Worm (Caenorhabditis elegans): ENCODE data around the gene mmab-1.
A peak's percentile ranks its signal among the peaks of the same experiment; 100 is the strongest.

Gene mmab-1

ce11 chrIII:4917960-4918712 is 3.8 kb downstream of the mmab-1 start, which contains the start of gene rpb-8:
TSS of gene rpb-8 (minus strand) at chrIII:4918008.
- TF ChIP-seq nhr-76 (tag; optimal IDR thresholded peaks at IDR 0.05): no peak
- no peak for TF ChIP-seq jun-1 (tag; optimal IDR thresholded peaks at IDR 0.05)
- TF ChIP-seq ces-1 (GFP tag; optimal IDR thresholded peaks at IDR 0.05): no peak
- peak; percentile 20 for TF ChIP-seq nhr-77 (tag; optimal IDR thresholded peaks at IDR 0.05)
- TF ChIP-seq alr-1 (tag; optimal IDR thresholded peaks at IDR 0.05; ENCODE audit: borderline replicate concordance): no peak
- no peak for TF ChIP-seq unc-86 (tag; optimal IDR thresholded peaks at IDR 0.05)
- TF ChIP-seq sptf-1 (tag; optimal IDR thresholded peaks at IDR 0.05): no peak
- TF ChIP-seq egl-13 (tag; optimal IDR thresholded peaks at IDR 0.05): no peak
- TF ChIP-seq tbx-2 (tag; optimal IDR thresholded peaks at IDR 0.05): peak; percentile 38
- TF ChIP-seq ztf-4 (tag; optimal IDR thresholded peaks at IDR 0.05): peak; percentile 7
- no peak for TF ChIP-seq nhr-11 (tag; optimal IDR thresholded peaks at IDR 0.05)
- peak; percentile 77 for TF ChIP-seq blmp-1 (tag; optimal IDR thresholded peaks at IDR 0.05)
- TF ChIP-seq ama-1 (optimal IDR thresholded peaks at IDR 0.05): no peak
- TF ChIP-seq ceh-90 (tag; optimal IDR thresholded peaks at IDR 0.05): peak; percentile 27
- TF ChIP-seq C04F5.9 (tag; optimal IDR thresholded peaks at IDR 0.05): no peak
- TF ChIP-seq isw-1 (GFP tag; IDR thresholded peaks at IDR 0.05): peak; percentile 2; the same call in 1 of the 2 replicates
- TF ChIP-seq nhr-90 (tag; optimal IDR thresholded peaks at IDR 0.05; ENCODE audit: poor library complexity): peak; percentile 17
- TF ChIP-seq mdl-1 (tag; optimal IDR thresholded peaks at IDR 0.05): peak in 1 of 2 experiments; percentile 20
- TF ChIP-seq aly-2 (tag; optimal IDR thresholded peaks at IDR 0.05): no peak
- TF ChIP-seq nhr-47 (tag; optimal IDR thresholded peaks at IDR 0.05): peak; percentile 52
- TF ChIP-seq zip-4 (GFP tag; optimal IDR thresholded peaks at IDR 0.05): peak; percentile 22
- no peak for TF ChIP-seq zag-1 (tag; optimal IDR thresholded peaks at IDR 0.05)
- no peak for TF ChIP-seq dsc-1 (tag; optimal IDR thresholded peaks at IDR 0.05)
- TF ChIP-seq mep-1 (tag; optimal IDR thresholded peaks at IDR 0.05): no peak
- TF ChIP-seq xbp-1 (tag; optimal IDR thresholded peaks at IDR 0.05): peak; percentile 29
- TF ChIP-seq lin-14 (GFP tag; optimal IDR thresholded peaks at IDR 0.05): no peak
- TF ChIP-seq lin-13 (GFP tag; optimal IDR thresholded peaks at IDR 0.05): peak; percentile 38
- TF ChIP-seq fkh-10 (GFP tag; optimal IDR thresholded peaks at IDR 0.05): no peak
- no peak for TF ChIP-seq C34B4.2 (tag; optimal IDR thresholded peaks at IDR 0.05)
- no peak for TF ChIP-seq lin-39 (tag; optimal IDR thresholded peaks at IDR 0.05)
- TF ChIP-seq aha-1 (tag; optimal IDR thresholded peaks at IDR 0.05): no peak
- no peak for TF ChIP-seq Y116A8C.19 (tag; optimal IDR thresholded peaks at IDR 0.05; ENCODE audit: borderline replicate concordance)
- TF ChIP-seq hlh-17 (GFP tag; optimal IDR thresholded peaks at IDR 0.05; ENCODE audit: borderline replicate concordance): no peak
- TF ChIP-seq unc-130 (tag; optimal IDR thresholded peaks at IDR 0.05): peak; percentile 26
- TF ChIP-seq rnt-1 (tag; optimal IDR thresholded peaks at IDR 0.05): peak; percentile 74
- TF ChIP-seq efl-3 (GFP tag; optimal IDR thresholded peaks at IDR 0.05): no peak
- peak; percentile 94 to 96 for TF ChIP-seq lin-35 (GFP tag; optimal IDR thresholded peaks at IDR 0.05)
- no peak for TF ChIP-seq pag-3 (tag; optimal IDR thresholded peaks at IDR 0.05; ENCODE audit: borderline replicate concordance, insufficient read depth)
- no peak for TF ChIP-seq mab-9 (GFP tag; IDR thresholded peaks at IDR 0.05)
- peak; percentile 19 for TF ChIP-seq hpl-2 (GFP tag; optimal IDR thresholded peaks at IDR 0.05)
- TF ChIP-seq nhr-84 (tag; optimal IDR thresholded peaks at IDR 0.05): no peak
- no peak for TF ChIP-seq snpc-4 (tag; optimal IDR thresholded peaks at IDR 0.05)
- TF ChIP-seq unc-62 (GFP tag; optimal IDR thresholded peaks at IDR 0.05): no peak
- peak; percentile 37 for TF ChIP-seq lir-3 (tag; optimal IDR thresholded peaks at IDR 0.05; ENCODE audit: poor library complexity)
- peak; percentile 32 for TF ChIP-seq fkh-8 (tag; optimal IDR thresholded peaks at IDR 0.05)
- no peak for TF ChIP-seq unc-30 (tag; optimal IDR thresholded peaks at IDR 0.05)
- no peak for TF ChIP-seq ets-5 (GFP tag; IDR thresholded peaks at IDR 0.05)
- no peak for TF ChIP-seq egl-27 (tag; optimal IDR thresholded peaks at IDR 0.05)
- no peak for TF ChIP-seq tlp-1 (tag; optimal IDR thresholded peaks at IDR 0.05)
- peak; percentile 69 for TF ChIP-seq C16A3.4 (tag; optimal IDR thresholded peaks at IDR 0.05)
- TF ChIP-seq sup-37 (GFP tag; optimal IDR thresholded peaks at IDR 0.05): no peak
- peak; percentile 3 for TF ChIP-seq irx-1 (tag; optimal IDR thresholded peaks at IDR 0.05)

All from whole organism, L1 larva.